Fruit fly (Drosophila melanogaster) whole organism, wandering third instar larva: ENCODE measurements around the gene Iml1.

Source experiments
- HLH106 ChIP-seq: fragments of 200-800 bp; optimal IDR thresholded peaks from 3 replicates; lab custom pipeline; 2019; ENCODE audit warnings: missing biosample characterization, mild to moderate bottlenecking, missing genetic modification characterization, moderate library complexity
- Hnf4 ChIP-seq: fragments of 200-800 bp; sonication (Bioruptor generic); optimal IDR thresholded peaks from 2 replicates; lab custom pipeline; 2016; ENCODE audit warnings: missing biosample characterization, mild to moderate bottlenecking, missing genetic modification characterization
- Jra ChIP-seq: sonication (Bioruptor generic); optimal IDR thresholded peaks from 2 replicates; lab custom pipeline; 2016; ENCODE audit warnings: missing biosample characterization, missing genetic modification characterization
- Myc ChIP-seq: fragments of >200 bp; optimal IDR thresholded peaks from 2 replicates; lab custom pipeline; 2017
- OdsH ChIP-seq: fragments of 200-800 bp; sonication (Bioruptor generic); optimal IDR thresholded peaks from 2 replicates; lab custom pipeline; 2016; ENCODE audit warnings: missing biosample characterization, mild to moderate bottlenecking, missing genetic modification characterization
- Vsx2 ChIP-seq: fragments of 200-300, 225-300 bp; sonication (Bioruptor generic); optimal IDR thresholded peaks from 2 replicates; lab custom pipeline; 2018; ENCODE audit warnings: missing biosample characterization, missing genetic modification characterization; ENCODE audit not compliant: partially characterized antibody
- dmrt93B ChIP-seq: fragments of 200-800 bp; sonication (Bioruptor generic); optimal IDR thresholded peaks from 2 replicates; lab custom pipeline; 2018; ENCODE audit warnings: missing biosample characterization, mild to moderate bottlenecking, missing genetic modification characterization
- dsf ChIP-seq: sonication (Bioruptor generic); optimal IDR thresholded peaks from 2 replicates; lab custom pipeline; 2016; ENCODE audit warnings: missing biosample characterization, missing genetic modification characterization, borderline replicate concordance
- ey ChIP-seq: fragments of 200-800 bp; sonication (Bioruptor generic); optimal IDR thresholded peaks from 2 replicates; lab custom pipeline; 2016; ENCODE audit warnings: missing biosample characterization, missing genetic modification characterization
- foxo ChIP-seq, 2 experiments: fragments of 200-800 bp; sonication (Bioruptor generic); optimal IDR thresholded peaks; 2 replicates in 1 of 2; 3 replicates in 1 of 2; lab custom pipeline; 2016 to 2017; ENCODE audit warnings: missing biosample characterization in 2 of 2, missing genetic modification characterization in 2 of 2
- jim ChIP-seq: fragments of 175-275, 200-325 bp; sonication (Bioruptor generic); optimal IDR thresholded peaks from 2 replicates; lab custom pipeline; 2016; ENCODE audit warnings: missing biosample characterization, mild to moderate bottlenecking, missing genetic modification characterization
- sage ChIP-seq: fragments of 200-800 bp; sonication (Bioruptor generic); optimal IDR thresholded peaks from 2 replicates; lab custom pipeline; 2016; ENCODE audit warnings: missing biosample characterization, mild to moderate bottlenecking, missing genetic modification characterization
- usp ChIP-seq: fragments of >200 bp; optimal IDR thresholded peaks from 2 replicates; lab custom pipeline; 2017; ENCODE audit warnings: missing biosample characterization, missing genetic modification characterization

DNA sequence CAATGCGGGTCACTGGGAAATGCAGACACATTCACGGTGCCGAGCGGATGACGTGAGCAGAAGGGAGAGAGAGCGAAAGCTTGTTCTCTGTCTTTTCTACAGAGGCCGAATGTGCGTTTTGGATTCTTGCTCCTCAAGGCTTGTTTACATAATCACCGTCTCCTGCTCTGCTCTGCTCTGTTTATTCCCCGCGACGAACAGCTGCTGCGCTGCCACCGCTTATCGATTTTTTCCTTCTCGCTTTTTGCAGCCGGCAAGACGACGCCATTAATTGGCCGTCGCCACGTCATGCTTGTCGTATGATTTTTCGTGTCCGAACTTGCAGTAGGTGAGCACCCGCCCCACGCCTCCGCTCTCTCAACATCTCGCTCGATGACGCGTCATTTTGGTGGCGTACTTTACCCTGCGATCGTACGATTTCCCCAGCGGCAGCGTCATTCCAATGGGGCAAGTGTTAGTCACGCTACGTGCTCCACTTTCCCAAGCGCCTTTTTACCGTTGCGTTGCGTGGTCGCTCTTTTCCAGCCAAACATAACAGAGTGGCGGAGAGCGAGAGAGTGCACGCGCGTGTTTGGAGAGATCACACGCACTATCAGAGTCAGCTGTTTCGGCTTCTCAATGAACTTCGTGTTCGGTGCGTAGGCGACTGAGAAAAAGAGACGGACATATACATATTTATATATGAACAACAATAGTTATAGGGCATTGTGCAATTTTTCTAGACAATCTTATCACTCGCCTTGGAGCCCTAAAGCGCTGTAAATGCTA lies 12.7 kb upstream of the Iml1 start:
- peak; percentile 35 for TF ChIP-seq Hnf4 (GFP tag; lab: Kevin White, UChicago)
- no peak for TF ChIP-seq Myc (lab: Kevin White, UChicago)
- TF ChIP-seq Jra (GFP tag; lab: Kevin White, UChicago): peak; percentile 70
- TF ChIP-seq sage (GFP tag; lab: Kevin White, UChicago): no peak
- TF ChIP-seq foxo (GFP tag; optimal IDR thresholded peaks at IDR 0.05; lab: Kevin White, UChicago): peak in 1 of 2 experiments; percentile 36
- TF ChIP-seq jim (GFP tag; lab: Kevin White, UChicago): no peak
- TF ChIP-seq dmrt93B: no peak
- peak; percentile 87 for TF ChIP-seq Vsx2
- no peak for TF ChIP-seq ey (GFP tag; lab: Kevin White, UChicago)
- TF ChIP-seq HLH106: peak; percentile 41
- TF ChIP-seq usp: no peak
- peak; percentile 49 for TF ChIP-seq OdsH (GFP tag; lab: Kevin White, UChicago)
- TF ChIP-seq dsf (GFP tag; lab: Kevin White, UChicago): no peak
